Worm (Caenorhabditis elegans) whole organism, L3 larva: ENCODE measurements around the gene pals-25.

Experiments used
- R02D3.7 ChIP-seq: fragments of 150-350 bp; optimal IDR thresholded peaks from 2 replicates; lab custom pipeline; 2014; ENCODE audit warnings: missing biosample characterization, missing genetic modification characterization
- ama-1 ChIP-seq: fragments of 150-350 bp; optimal IDR thresholded peaks from 2 replicates; lab custom pipeline; 2018
- ceh-28 ChIP-seq: fragments of 150-350 bp; optimal IDR thresholded peaks from 2 replicates; lab custom pipeline; 2014; ENCODE audit warnings: missing biosample characterization, missing genetic modification reagents, missing genetic modification characterization
- elt-2 ChIP-seq: sonication (generic microtip); optimal IDR thresholded peaks from 2 replicates; lab custom pipeline; 2016; ENCODE audit warnings: missing genetic modification reagents, mild to moderate bottlenecking, missing genetic modification characterization, missing compliant biosample characterization
- nhr-76 ChIP-seq: fragments of 150-350 bp; sonication (generic microtip); optimal IDR thresholded peaks from 5 replicates; lab custom pipeline; 2014; ENCODE audit warnings: missing biosample characterization, missing genetic modification characterization
- nhr-77 ChIP-seq: fragments of 150-350 bp; optimal IDR thresholded peaks from 2 replicates; lab custom pipeline; 2014; ENCODE audit warnings: missing biosample characterization, missing genetic modification characterization
- unc-39 ChIP-seq: sonication (generic microtip); optimal IDR thresholded peaks from 4 replicates; lab custom pipeline; 2017; ENCODE audit warnings: missing biosample characterization, missing genetic modification characterization

DNA sequence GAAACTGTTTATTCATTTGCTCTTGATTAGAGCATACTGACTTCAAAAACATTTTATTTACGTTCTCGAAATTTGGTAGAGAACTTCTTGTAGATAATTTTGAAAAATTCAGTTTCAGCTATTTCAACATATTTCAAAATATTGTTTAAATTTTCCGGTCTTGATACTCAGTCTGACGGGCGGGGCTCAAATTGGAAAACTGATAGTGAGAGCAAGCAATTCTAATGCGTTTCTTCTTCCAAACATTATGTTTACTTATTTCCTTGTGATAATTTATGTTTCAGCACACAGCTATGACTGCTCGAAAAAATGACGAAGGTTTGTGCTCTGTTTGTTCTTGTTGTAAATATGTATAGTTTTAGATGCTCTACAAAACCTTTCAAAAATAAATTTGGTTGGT lies 14.1 kb upstream of the pals-25 start, which contains the start of gene pals-24:
- TF ChIP-seq nhr-76 (no peak), R02D3.7 (tag; lab: Kevin White, UChicago) (no peak), nhr-77 (tag; lab: Kevin White, UChicago) (no peak), ceh-28 (tag; lab: Kevin White, UChicago) (no peak), unc-39 (tag; lab: Kevin White, UChicago) (no peak), ama-1 (lab: Kevin White, UChicago) (no peak), elt-2 (tag; lab: Kevin White, UChicago) (peak; percentile 84)
